Worm (Caenorhabditis elegans): ENCODE data around the gene F16B4.5.

DNA sequence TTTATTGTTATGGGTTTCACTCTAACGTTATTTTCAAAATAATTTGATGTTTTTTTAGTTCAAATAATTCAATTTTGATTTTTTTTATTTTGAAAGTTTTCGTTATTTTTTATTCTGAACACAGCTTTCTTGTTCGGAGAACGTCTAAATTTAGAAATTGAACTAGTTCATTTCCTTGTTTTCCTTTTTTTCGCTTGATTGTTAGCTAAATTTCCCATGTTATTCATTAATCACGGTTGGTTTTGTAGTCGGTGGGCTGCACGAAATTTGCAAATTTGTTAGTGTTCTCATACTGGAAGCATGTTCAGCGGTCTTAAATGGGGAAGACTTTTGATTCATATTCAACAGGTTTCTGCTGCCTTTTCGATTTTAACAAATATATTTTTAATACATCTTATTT is 47.6 kb downstream of the F16B4.5 start, which contains the start of gene str-222:
- TF ChIP-seq ama-1 (optimal IDR thresholded peaks at IDR 0.05) (no peak), snpc-4 (tag; optimal IDR thresholded peaks at IDR 0.05) (no peak), egl-27 (tag; optimal IDR thresholded peaks at IDR 0.05) (no peak), eor-1 (tag; optimal IDR thresholded peaks at IDR 0.05) (no peak), fkh-10 (GFP tag; optimal IDR thresholded peaks at IDR 0.05) (no peak), lin-39 (tag; optimal IDR thresholded peaks at IDR 0.05) (no peak), unc-62 (GFP tag; optimal IDR thresholded peaks at IDR 0.05) (no peak), ZK546.5 (tag; optimal IDR thresholded peaks at IDR 0.05) (no peak)

Measured in whole organism, L3 larva.